Fruit fly (Drosophila melanogaster) whole organism, embryonic: ENCODE data around the gene crq.

Source experiments
- ATbp ChIP-seq: fragments of 200-800 bp; sonication (Bioruptor generic); optimal IDR thresholded peaks from 2 replicates; lab custom pipeline; 2017; ENCODE audit warnings: missing biosample characterization, mild to moderate bottlenecking, missing genetic modification characterization, missing genetic modification reagents
- Bteb2 ChIP-seq: fragments of 200-800 bp; sonication (Bioruptor generic); optimal IDR thresholded peaks from 2 replicates; lab custom pipeline; 2016; ENCODE audit warnings: missing biosample characterization, missing genetic modification characterization
- CG10979 ChIP-seq: fragments of 200-800 bp; sonication (Bioruptor generic); optimal IDR thresholded peaks from 2 replicates; lab custom pipeline; 2018; ENCODE audit warnings: missing biosample characterization, mild to moderate bottlenecking, missing genetic modification characterization, moderate library complexity
- CG11085 ChIP-seq: fragments of 200-800 bp; sonication (Bioruptor generic); IDR thresholded peaks from 2 replicates; pipeline ENCODE4 v1.3.6; 2022; ENCODE audit warnings: missing biosample characterization, missing genetic modification characterization
- CG12071 ChIP-seq: fragments of 200-800 bp; sonication (Bioruptor generic); optimal IDR thresholded peaks from 3 replicates; lab custom pipeline; 2018; ENCODE audit warnings: missing biosample characterization, mild to moderate bottlenecking, missing genetic modification characterization
- CG12155 ChIP-seq: fragments of 200-800 bp; sonication (Bioruptor generic); optimal IDR thresholded peaks from 3 replicates; lab custom pipeline; 2016; ENCODE audit warnings: missing biosample characterization, missing genetic modification characterization
- CG12659 ChIP-seq: fragments of 200-800 bp; sonication (Bioruptor generic); optimal IDR thresholded peaks from 3 replicates; lab custom pipeline; 2017; ENCODE audit warnings: mild to moderate bottlenecking, missing biosample characterization, missing genetic modification reagents, missing genetic modification characterization
- CG13123 ChIP-seq: fragments of 200-800 bp; sonication (Bioruptor generic); optimal IDR thresholded peaks from 2 replicates; lab custom pipeline; 2016; ENCODE audit warnings: missing biosample characterization, missing genetic modification characterization
- CG13894 ChIP-seq: fragments of 200-800 bp; sonication (Bioruptor generic); optimal IDR thresholded peaks from 3 replicates; lab custom pipeline; 2018; ENCODE audit warnings: missing biosample characterization, mild to moderate bottlenecking, missing genetic modification characterization, moderate library complexity
- CG15696 ChIP-seq: fragments of 200-800 bp; sonication (Bioruptor generic); optimal IDR thresholded peaks from 2 replicates; lab custom pipeline; 2019; ENCODE audit warnings: missing biosample characterization, mild to moderate bottlenecking, missing genetic modification characterization, moderate library complexity
- CG17186 ChIP-seq: fragments of 200-800 bp; sonication (Bioruptor generic); optimal IDR thresholded peaks from 3 replicates; lab custom pipeline; 2017; ENCODE audit warnings: missing biosample characterization, missing genetic modification reagents, missing genetic modification characterization
- CG17568 ChIP-seq: fragments of 200-800 bp; sonication (Bioruptor generic); optimal IDR thresholded peaks from 2 replicates; lab custom pipeline; 2018; ENCODE audit warnings: missing biosample characterization, mild to moderate bottlenecking, missing genetic modification characterization, moderate library complexity
- CG17829 ChIP-seq: fragments of 200-800 bp; optimal IDR thresholded peaks from 2 replicates; lab custom pipeline; 2019; ENCODE audit warnings: missing biosample characterization, mild to moderate bottlenecking, missing genetic modification characterization, moderate library complexity
- CG18262 ChIP-seq: fragments of 200-800 bp; optimal IDR thresholded peaks from 3 replicates; lab custom pipeline; 2019; ENCODE audit warnings: missing biosample characterization, mild to moderate bottlenecking, missing genetic modification characterization, moderate library complexity
- CG18619 ChIP-seq: fragments of 200-800 bp; sonication (Bioruptor generic); optimal IDR thresholded peaks from 3 replicates; lab custom pipeline; 2017; ENCODE audit warnings: missing biosample characterization, mild to moderate bottlenecking, missing genetic modification characterization
- CG4328 ChIP-seq: fragments of 200-800 bp; sonication (Bioruptor generic); optimal IDR thresholded peaks from 3 replicates; lab custom pipeline; 2017; ENCODE audit warnings: missing biosample characterization, missing genetic modification reagents, missing genetic modification characterization
- CG4404 ChIP-seq: fragments of 200-800 bp; sonication (Bioruptor generic); IDR thresholded peaks from 2 replicates; pipeline ENCODE4 v1.3.6; 2022; ENCODE audit warnings: missing biosample characterization, missing genetic modification characterization
- CG5953 ChIP-seq: fragments of 200-800 bp; sonication (Bioruptor generic); IDR thresholded peaks from 2 replicates; pipeline ENCODE4 v1.3.6; 2022; ENCODE audit warnings: missing biosample characterization, missing genetic modification characterization
- CG6813 ChIP-seq: fragments of 200-800 bp; sonication (Bioruptor generic); optimal IDR thresholded peaks from 2 replicates; lab custom pipeline; 2017; ENCODE audit warnings: missing biosample characterization, missing genetic modification characterization, mild to moderate bottlenecking, moderate library complexity, missing genetic modification reagents
- CG7839 ChIP-seq: fragments of 200-800 bp; sonication (Bioruptor generic); optimal IDR thresholded peaks from 3 replicates; lab custom pipeline; 2018; ENCODE audit warnings: missing biosample characterization, mild to moderate bottlenecking, missing genetic modification characterization, moderate library complexity
- Camta ChIP-seq: fragments of 200-800 bp; sonication (Bioruptor generic); optimal IDR thresholded peaks from 2 replicates; lab custom pipeline; 2016; ENCODE audit warnings: missing biosample characterization, missing genetic modification characterization
- CoRest ChIP-seq: fragments of 200-800 bp; sonication (Bioruptor generic); optimal IDR thresholded peaks from 3 replicates; lab custom pipeline; 2018; ENCODE audit warnings: missing biosample characterization, mild to moderate bottlenecking, missing genetic modification characterization, moderate library complexity
- ERR ChIP-seq: fragments of 200-800 bp; sonication (Bioruptor generic); optimal IDR thresholded peaks from 2 replicates; lab custom pipeline; 2016; ENCODE audit warnings: missing biosample characterization, missing genetic modification characterization
- Fer1 ChIP-seq: fragments of 200-800 bp; sonication (Bioruptor generic); optimal IDR thresholded peaks from 2 replicates; lab custom pipeline; 2017; ENCODE audit warnings: missing biosample characterization, mild to moderate bottlenecking, missing genetic modification characterization
- GATAe ChIP-seq: fragments of 200-800 bp; sonication (Bioruptor generic); conservative IDR thresholded peaks from 2 replicates; pipeline ENCODE4 v1.3.6; 2022; ENCODE audit warnings: missing biosample characterization, missing genetic modification characterization
- H15 ChIP-seq: fragments of 200-800 bp; sonication (Bioruptor generic); IDR thresholded peaks from 3 replicates; pipeline ENCODE4 v1.3.6; 2022; ENCODE audit warnings: missing biosample characterization, missing genetic modification characterization
- Hmx ChIP-seq: fragments of 200-800 bp; sonication (Bioruptor generic); optimal IDR thresholded peaks from 2 replicates; lab custom pipeline; 2016; ENCODE audit warnings: missing biosample characterization, missing genetic modification characterization
- Hsf ChIP-seq: fragments of 200-800 bp; sonication (Bioruptor generic); optimal IDR thresholded peaks from 3 replicates; lab custom pipeline; 2016; ENCODE audit warnings: missing biosample characterization, missing genetic modification characterization
- MBD-R2 ChIP-seq: fragments of 200-800 bp; sonication (Bioruptor generic); IDR thresholded peaks from 2 replicates; pipeline ENCODE4 v1.3.6; 2022; ENCODE audit warnings: missing biosample characterization, missing genetic modification characterization
- NC2α ChIP-seq: fragments of 200-800 bp; sonication (Bioruptor generic); optimal IDR thresholded peaks from 2 replicates; lab custom pipeline; 2016; ENCODE audit warnings: missing biosample characterization, missing genetic modification characterization
- Ptx1 ChIP-seq: fragments of 200-800 bp; sonication (Bioruptor generic); IDR thresholded peaks from 2 replicates; pipeline ENCODE4 v1.3.6; 2022; ENCODE audit warnings: missing biosample characterization, missing genetic modification characterization
- Ravus ChIP-seq: fragments of 200-800 bp; sonication (Bioruptor generic); IDR thresholded peaks from 2 replicates; pipeline ENCODE4 v1.3.6; 2022; ENCODE audit warnings: missing biosample characterization, missing genetic modification characterization
- Vsx1 ChIP-seq: fragments of 200-800 bp; sonication (Bioruptor generic); optimal IDR thresholded peaks from 2 replicates; lab custom pipeline; 2017; ENCODE audit warnings: missing biosample characterization, mild to moderate bottlenecking, missing genetic modification characterization, missing genetic modification reagents
- Xrp1 ChIP-seq: fragments of 200-800 bp; sonication (Bioruptor generic); IDR thresholded peaks from 2 replicates; pipeline ENCODE4 v1.3.6; 2022; ENCODE audit warnings: missing biosample characterization, missing genetic modification characterization
- ase ChIP-seq: fragments of 200-800 bp; sonication (Bioruptor generic); IDR thresholded peaks from 3 replicates; pipeline ENCODE4 v1.3.6; 2022; ENCODE audit warnings: missing biosample characterization, missing genetic modification characterization
- caup ChIP-seq: fragments of 200-800 bp; sonication (Bioruptor generic); optimal IDR thresholded peaks from 3 replicates; lab custom pipeline; 2017; ENCODE audit warnings: missing biosample characterization, mild to moderate bottlenecking, missing genetic modification characterization, moderate library complexity; ENCODE audit not compliant: severe bottlenecking
- disco-r ChIP-seq: fragments of 200-800 bp; sonication (Bioruptor generic); optimal IDR thresholded peaks from 2 replicates; lab custom pipeline; 2016; ENCODE audit warnings: missing biosample characterization, missing genetic modification characterization
- grn ChIP-seq: fragments of 200-800 bp; sonication (Bioruptor generic); optimal IDR thresholded peaks from 3 replicates; lab custom pipeline; 2017; ENCODE audit warnings: missing biosample characterization, missing genetic modification characterization
- hb ChIP-seq: fragments of 200-800 bp; sonication (Bioruptor generic); IDR thresholded peaks from 3 replicates; pipeline ENCODE4 v1.3.6; 2022; ENCODE audit warnings: missing biosample characterization, missing genetic modification characterization; ENCODE audit not compliant: partially characterized antibody
- hth ChIP-seq: fragments of >200 bp; optimal IDR thresholded peaks from 2 replicates; lab custom pipeline; 2017; ENCODE audit warnings: inconsistent platforms
- ind ChIP-seq: fragments of 200-800 bp; sonication (Bioruptor generic); optimal IDR thresholded peaks from 3 replicates; lab custom pipeline; 2016; ENCODE audit warnings: missing biosample characterization, missing genetic modification characterization
- jing ChIP-seq: fragments of 200-800 bp; sonication (Bioruptor generic); optimal IDR thresholded peaks from 2 replicates; lab custom pipeline; 2018; ENCODE audit warnings: missing biosample characterization, mild to moderate bottlenecking, missing genetic modification characterization
- ken ChIP-seq: fragments of 200-800 bp; sonication (Bioruptor generic); IDR thresholded peaks from 3 replicates; pipeline ENCODE4 v1.3.6; 2022; ENCODE audit warnings: missing biosample characterization, missing genetic modification characterization
- lov ChIP-seq, 2 experiments: fragments of 200-800 bp in 1 of 2; fragments of >200 bp in 1 of 2; sonication (Bioruptor generic) in 1 of 2; IDR thresholded peaks in 1 of 2; optimal IDR thresholded peaks in 1 of 2; 2 replicates in 1 of 2; 3 replicates in 1 of 2; pipeline versions ENCODE4 v1.3.6 to Lab custom; 2017 to 2022; ENCODE audit warnings: missing biosample characterization in 1 of 2, missing genetic modification characterization in 1 of 2
- luna ChIP-seq: fragments of 200-800 bp; sonication (Bioruptor generic); optimal IDR thresholded peaks from 2 replicates; lab custom pipeline; 2016; ENCODE audit warnings: missing biosample characterization, missing genetic modification characterization
- nom ChIP-seq: fragments of 200-800 bp; sonication (Bioruptor generic); optimal IDR thresholded peaks from 2 replicates; lab custom pipeline; 2017; ENCODE audit warnings: missing biosample characterization, missing genetic modification characterization, mild to moderate bottlenecking, moderate library complexity, missing genetic modification reagents
- sens-2 ChIP-seq: fragments of 200-800 bp; sonication (Bioruptor generic); IDR thresholded peaks from 2 replicates; pipeline ENCODE4 v1.3.6; 2022; ENCODE audit warnings: missing biosample characterization, missing genetic modification characterization
- toy ChIP-seq: fragments of 200-800 bp; sonication (Bioruptor generic); IDR thresholded peaks from 2 replicates; pipeline ENCODE4 v1.3.6; 2022; ENCODE audit warnings: missing biosample characterization, missing genetic modification characterization
- zen2 ChIP-seq: fragments of 200-800 bp; sonication (Bioruptor generic); IDR thresholded peaks from 3 replicates; pipeline ENCODE4 v1.3.6; 2022; ENCODE audit warnings: missing biosample characterization, missing genetic modification characterization; ENCODE audit not compliant: partially characterized antibody

crq gene

DNA sequence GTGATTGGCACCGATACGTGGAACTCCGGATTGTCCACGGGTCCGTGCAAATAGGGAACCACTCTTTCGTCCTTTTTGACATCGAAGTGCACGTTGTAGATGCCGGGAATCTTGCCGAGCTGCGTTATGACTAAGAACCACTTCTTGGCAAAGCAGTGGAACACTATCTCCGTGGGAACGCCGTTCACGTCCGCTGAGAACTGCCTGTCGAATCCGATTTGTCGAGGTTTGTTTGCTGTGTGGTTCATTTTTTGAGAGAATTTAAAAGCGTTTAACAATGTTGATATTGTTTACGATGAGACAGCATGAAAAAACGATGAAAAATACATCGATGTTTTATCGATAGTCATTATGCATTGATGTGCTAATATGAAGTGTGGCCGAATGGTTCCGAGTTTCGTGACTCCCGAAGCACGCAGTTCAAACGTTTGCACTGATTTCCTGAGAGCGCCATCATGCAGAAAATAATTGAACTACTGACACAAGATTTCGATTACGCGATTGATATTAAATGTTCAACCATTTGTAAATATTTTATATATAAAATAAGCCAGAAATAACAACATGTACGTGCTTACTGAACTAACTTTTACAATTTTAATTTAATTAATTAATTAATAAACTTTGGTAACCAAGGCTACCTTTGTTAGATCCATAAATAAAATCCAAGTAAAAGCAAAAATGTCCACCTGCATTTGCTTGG lies 31.6 kb downstream of the crq start, which contains the start of the genes CG11885 and CG13692 (continued):
- TF ChIP-seq ken (GFP tag; lab: Robert Waterston, UW) (peak; percentile 51; the same call in 2 of the 3 replicates), sens-2 (peak; percentile 93), lov (optimal IDR thresholded peaks at IDR 0.05; lab: Kevin White, UChicago) (no peak), lov (GFP tag; IDR thresholded peaks at IDR 0.05; lab: Robert Waterston, UW) (0 out of 3 replicates have a peak, but pooled peaks have one; percentile 51), CG13894 (tag; lab: Kevin White, UChicago) (peak; percentile 76), CG18262 (peak; percentile 40), CG17568 (GFP tag; lab: Kevin White, UChicago) (peak; percentile 37), ATbp (GFP tag; lab: Kevin White, UChicago) (no peak), CG18619 (GFP tag; lab: Kevin White, UChicago) (no peak), MBD-R2 (peak; percentile 87), Fer1 (peak; percentile 66), CG15696 (tag; lab: Kevin White, UChicago) (peak; percentile 27), CG17829 (tag; lab: Kevin White, UChicago) (peak; percentile 71), CG12659 (GFP tag; lab: Kevin White, UChicago) (peak; percentile 88), CG12071 (GFP tag; lab: Kevin White, UChicago) (no peak), CoRest (peak; percentile 53), jing (no peak), CG5953 (GFP tag; lab: Robert Waterston, UW) (no peak), CG13123 (GFP tag; lab: Kevin White, UChicago) (no peak), CG12155 (GFP tag; lab: Kevin White, UChicago) (peak; percentile 2), Xrp1 (GFP tag; lab: Robert Waterston, UW) (no peak), GATAe (GFP tag; lab: Robert Waterston, UW) (no peak), CG10979 (tag; lab: Kevin White, UChicago) (peak; percentile 13), CG6813 (GFP tag; lab: Kevin White, UChicago) (no peak), luna (GFP tag; lab: Kevin White, UChicago) (no peak), hb (peak; percentile 95), CG17186 (GFP tag; lab: Kevin White, UChicago) (peak; percentile 85), CG4404 (GFP tag; lab: Robert Waterston, UW) (no peak), toy (GFP tag; lab: Robert Waterston, UW) (no peak), Vsx1 (GFP tag; lab: Kevin White, UChicago) (no peak), Hmx (GFP tag; lab: Kevin White, UChicago) (no peak), grn (GFP tag; lab: Kevin White, UChicago) (peak; percentile 84), ase (GFP tag; lab: Robert Waterston, UW) (no peak), Ptx1 (no peak), Camta (GFP tag; lab: Kevin White, UChicago) (peak; percentile 17), CG11085 (GFP tag; lab: Robert Waterston, UW) (no peak), caup (GFP tag; lab: Kevin White, UChicago) (peak; percentile 63), ERR (GFP tag; lab: Kevin White, UChicago) (no peak), H15 (GFP tag; lab: Robert Waterston, UW) (no peak), nom (GFP tag; lab: Kevin White, UChicago) (peak; percentile 34), NC2α (GFP tag; lab: Kevin White, UChicago) (no peak), ind (GFP tag; lab: Kevin White, UChicago) (no peak), Bteb2 (GFP tag; lab: Kevin White, UChicago) (peak; percentile 10), disco-r (GFP tag; lab: Kevin White, UChicago) (no peak), Ravus (GFP tag; lab: Robert Waterston, UW) (no peak), zen2 (GFP tag; lab: Robert Waterston, UW) (peak; percentile 99), Hsf (GFP tag; lab: Kevin White, UChicago) (peak; percentile 8), CG4328 (GFP tag; lab: Kevin White, UChicago) (no peak), hth (lab: Kevin White, UChicago) (no peak), CG7839 (tag; lab: Kevin White, UChicago) (peak; percentile 47)
